Fruit fly (Drosophila melanogaster): Measurements from ENCODE around the gene Rpn13R.

Rpn13R gene

DNA sequence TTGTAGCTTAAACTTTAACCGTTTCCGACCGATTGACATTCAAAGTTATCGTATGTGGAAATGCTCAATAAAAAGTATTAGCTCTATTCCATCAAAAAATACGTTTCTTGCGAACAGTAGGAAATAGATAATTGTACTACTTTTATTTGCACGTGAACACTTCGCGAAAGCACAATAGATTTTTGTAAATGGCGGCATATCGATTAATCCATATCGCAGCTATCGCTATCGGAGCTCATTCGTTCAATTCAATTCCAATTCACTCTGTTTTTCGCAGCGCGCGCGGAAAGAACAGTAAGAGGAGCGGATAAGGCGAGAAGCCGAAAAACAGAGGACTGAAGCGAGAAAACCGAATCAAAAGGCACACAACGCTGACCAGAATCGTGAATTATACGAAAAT, 46.2 kb upstream of the Rpn13R start, which contains the start of the genes CG15465 and rg (continued):
- no peak for TF ChIP-seq Sin3A (optimal IDR thresholded peaks at IDR 0.05)
- TF ChIP-seq dati (GFP tag; IDR thresholded peaks at IDR 0.05): no peak
- TF ChIP-seq Dp (GFP tag; optimal IDR thresholded peaks at IDR 0.05): peak; percentile 70
- TF ChIP-seq shn (GFP tag; optimal IDR thresholded peaks at IDR 0.05): no peak
- peak; percentile 78 for TF ChIP-seq CG7963 (GFP tag; IDR thresholded peaks at IDR 0.05; ENCODE audit: partially characterized antibody)
- TF ChIP-seq CG9932 (GFP tag; IDR thresholded peaks at IDR 0.05): no peak; the same call in 1 of the 2 replicates
- TF ChIP-seq Vsx1 (GFP tag; optimal IDR thresholded peaks at IDR 0.05): no peak
- TF ChIP-seq sr (GFP tag; IDR thresholded peaks at IDR 0.05): no peak
- TF ChIP-seq klu (GFP tag; IDR thresholded peaks at IDR 0.05): no peak
- TF ChIP-seq CG16813 (GFP tag; IDR thresholded peaks at IDR 0.05; ENCODE audit: partially characterized antibody): peak; percentile 72
- TF ChIP-seq bbx (GFP tag; IDR thresholded peaks at IDR 0.05; ENCODE audit: partially characterized antibody): peak; percentile 64
- TF ChIP-seq CG5180 (GFP tag; optimal IDR thresholded peaks at IDR 0.05): no peak
- no peak for TF ChIP-seq CG15269 (tag; optimal IDR thresholded peaks at IDR 0.05)
- no peak for TF ChIP-seq Meics (GFP tag; optimal IDR thresholded peaks at IDR 0.05)
- no peak for TF ChIP-seq Nf-YB (GFP tag; optimal IDR thresholded peaks at IDR 0.05)
- no peak for TF ChIP-seq CG2712 (tag; optimal IDR thresholded peaks at IDR 0.05)
- peak; percentile 52; the same call in 1 of the 3 replicates for TF ChIP-seq knrl (GFP tag; IDR thresholded peaks at IDR 0.05; ENCODE audit: partially characterized antibody)
- TF ChIP-seq CG3847 (GFP tag; IDR thresholded peaks at IDR 0.05): no peak
- no peak for TF ChIP-seq nmo (GFP tag; optimal IDR thresholded peaks at IDR 0.05)
- no peak for TF ChIP-seq Atf6 (GFP tag; IDR thresholded peaks at IDR 0.05)
- TF ChIP-seq ato (GFP tag; IDR thresholded peaks at IDR 0.05; ENCODE audit: partially characterized antibody): peak; percentile 8; the same call in 1 of the 2 replicates
- no peak for TF ChIP-seq TFAM (GFP tag; optimal IDR thresholded peaks at IDR 0.05)
- no peak for TF ChIP-seq CG18262 (tag; optimal IDR thresholded peaks at IDR 0.05)
- no peak for TF ChIP-seq pum (GFP tag; optimal IDR thresholded peaks at IDR 0.05)
- no peak for TF ChIP-seq Hsf (GFP tag; optimal IDR thresholded peaks at IDR 0.05)
- TF ChIP-seq Lim3 (GFP tag; IDR thresholded peaks at IDR 0.05): no peak
- TF ChIP-seq odd (GFP tag; optimal IDR thresholded peaks at IDR 0.05): no peak
- TF ChIP-seq schlank (tag; optimal IDR thresholded peaks at IDR 0.05): no peak
- TF ChIP-seq bigmax (GFP tag; optimal IDR thresholded peaks at IDR 0.05): no peak
- TF ChIP-seq disco-r (GFP tag; optimal IDR thresholded peaks at IDR 0.05): no peak
- no peak for TF ChIP-seq CG13123 (GFP tag; optimal IDR thresholded peaks at IDR 0.05)
- no peak for TF ChIP-seq CG10209 (GFP tag; optimal IDR thresholded peaks at IDR 0.05)
- no peak for TF ChIP-seq BtbVII (GFP tag; optimal IDR thresholded peaks at IDR 0.05)
- no peak for TF ChIP-seq aop (GFP tag; IDR thresholded peaks at IDR 0.05)
- TF ChIP-seq Six4 (GFP tag; optimal IDR thresholded peaks at IDR 0.05): no peak
- no peak for TF ChIP-seq CG6272 (GFP tag; IDR thresholded peaks at IDR 0.05)
- no peak for TF ChIP-seq Fer3 (tag; optimal IDR thresholded peaks at IDR 0.05)
- TF ChIP-seq E2f1 (GFP tag; IDR thresholded peaks at IDR 0.05): no peak
- peak; percentile 76 for TF ChIP-seq Jarid2 (GFP tag; optimal IDR thresholded peaks at IDR 0.05)
- TF ChIP-seq Poxn (GFP tag; IDR thresholded peaks at IDR 0.05): no peak
- no peak for TF ChIP-seq CG2678 (tag; optimal IDR thresholded peaks at IDR 0.05)
- TF ChIP-seq zf30C (GFP tag; optimal IDR thresholded peaks at IDR 0.05): no peak
- no peak for TF ChIP-seq CG16815 (GFP tag; optimal IDR thresholded peaks at IDR 0.05)
- no peak for TF ChIP-seq CG12071 (GFP tag; optimal IDR thresholded peaks at IDR 0.05)
- no peak for TF ChIP-seq CG5953 (GFP tag; IDR thresholded peaks at IDR 0.05)
- peak; percentile 37; the same call in 1 of the 2 replicates for TF ChIP-seq hbn (GFP tag; IDR thresholded peaks at IDR 0.05; ENCODE audit: partially characterized antibody)
- peak; percentile 11 for TF ChIP-seq CG3995 (GFP tag; optimal IDR thresholded peaks at IDR 0.05)
- TF ChIP-seq CG14050 (GFP tag; IDR thresholded peaks at IDR 0.05): no peak
- no peak for TF ChIP-seq CG6813 (GFP tag; optimal IDR thresholded peaks at IDR 0.05)
- TF ChIP-seq Hmr (GFP tag; optimal IDR thresholded peaks at IDR 0.05): no peak
- TF ChIP-seq h (optimal IDR thresholded peaks at IDR 0.05): no peak
- TF ChIP-seq Mes4 (GFP tag; optimal IDR thresholded peaks at IDR 0.05): no peak
